Fruit fly (Drosophila melanogaster): Measurements from ENCODE around the gene TRAM.

TRAM gene

dm6 chrX:932859-933258 is 2.2 kb upstream of the TRAM start:
- TF ChIP-seq Dll (optimal IDR thresholded peaks at IDR 0.05) (no peak), EcR (GFP tag; optimal IDR thresholded peaks at IDR 0.05) (no peak), usp (GFP tag; optimal IDR thresholded peaks at IDR 0.05) (no peak), pan (optimal IDR thresholded peaks at IDR 0.05) (no peak), CG8478 (optimal IDR thresholded peaks at IDR 0.05) (no peak), psq (optimal IDR thresholded peaks at IDR 0.05) (no peak)

dm6 chrX:933997-934396 is 1.0 kb upstream of the TRAM start:
- TF ChIP-seq psq (optimal IDR thresholded peaks at IDR 0.05) (no peak), EcR (GFP tag; optimal IDR thresholded peaks at IDR 0.05) (no peak)

- TF ChIP-seq Dll (optimal IDR thresholded peaks at IDR 0.05) (no peak), usp (GFP tag; optimal IDR thresholded peaks at IDR 0.05) (no peak)
Observed at dm6 chrX:935901-936207, 822 bp downstream of the TRAM start.

- TF ChIP-seq psq (optimal IDR thresholded peaks at IDR 0.05) (no peak), Dll (optimal IDR thresholded peaks at IDR 0.05) (peak; percentile 27)
Observed at dm6 chrX:940580-941184, 5.7 kb downstream of the TRAM start, which contains the start of the genes CG3704 and mus81. CG3704 (minus strand) TSS chrX:940805. mus81 (plus strand) TSS chrX:941075.

dm6 chrX:945446-946013 is 10.5 kb downstream of the TRAM start, which contains the start of gene CG3703:
CG3703 (minus strand) TSS chrX:945773.
- TF ChIP-seq Dll (optimal IDR thresholded peaks at IDR 0.05): no peak
- TF ChIP-seq psq (optimal IDR thresholded peaks at IDR 0.05): no peak
- TF ChIP-seq pan (optimal IDR thresholded peaks at IDR 0.05): no peak
- no peak for TF ChIP-seq CG8478 (optimal IDR thresholded peaks at IDR 0.05)
- TF ChIP-seq usp (GFP tag; optimal IDR thresholded peaks at IDR 0.05): no peak
- TF ChIP-seq EcR (GFP tag; optimal IDR thresholded peaks at IDR 0.05): no peak

dm6 chrX:946162-946561 is 11.1 kb downstream of the TRAM start:
- TF ChIP-seq CG8478 (optimal IDR thresholded peaks at IDR 0.05) (no peak), Dll (optimal IDR thresholded peaks at IDR 0.05) (no peak), pan (optimal IDR thresholded peaks at IDR 0.05) (no peak), usp (GFP tag; optimal IDR thresholded peaks at IDR 0.05) (no peak), psq (optimal IDR thresholded peaks at IDR 0.05) (no peak), EcR (GFP tag; optimal IDR thresholded peaks at IDR 0.05) (no peak)

- TF ChIP-seq Dll (optimal IDR thresholded peaks at IDR 0.05) (no peak), pan (optimal IDR thresholded peaks at IDR 0.05) (no peak), EcR (GFP tag; optimal IDR thresholded peaks at IDR 0.05) (no peak), usp (GFP tag; optimal IDR thresholded peaks at IDR 0.05) (no peak), psq (optimal IDR thresholded peaks at IDR 0.05) (no peak), CG8478 (optimal IDR thresholded peaks at IDR 0.05) (no peak)
Observed at dm6 chrX:947450-948284, 12.6 kb downstream of the TRAM start, which contains the start of gene CG3699. CG3699 (minus strand) TSS chrX:947500.

dm6 chrX:948285-948556 is 13.2 kb downstream of the TRAM start:
- TF ChIP-seq usp (GFP tag; optimal IDR thresholded peaks at IDR 0.05) (no peak), psq (optimal IDR thresholded peaks at IDR 0.05) (no peak), pan (optimal IDR thresholded peaks at IDR 0.05) (no peak), CG8478 (optimal IDR thresholded peaks at IDR 0.05) (no peak), Dll (optimal IDR thresholded peaks at IDR 0.05) (no peak), EcR (GFP tag; optimal IDR thresholded peaks at IDR 0.05) (no peak)

- TF ChIP-seq EcR (GFP tag; optimal IDR thresholded peaks at IDR 0.05) (no peak), usp (GFP tag; optimal IDR thresholded peaks at IDR 0.05) (no peak), Dll (optimal IDR thresholded peaks at IDR 0.05) (no peak), psq (optimal IDR thresholded peaks at IDR 0.05) (no peak), CG8478 (optimal IDR thresholded peaks at IDR 0.05) (no peak), pan (optimal IDR thresholded peaks at IDR 0.05) (no peak)
Observed at dm6 chrX:951800-952199, 16.8 kb downstream of the TRAM start, which contains the start of gene CG3690. CG3690 (minus strand) TSS chrX:951900.

dm6 chrX:953807-954206 is 18.8 kb downstream of the TRAM start:
- no peak for TF ChIP-seq pan (optimal IDR thresholded peaks at IDR 0.05)
- TF ChIP-seq Dll (optimal IDR thresholded peaks at IDR 0.05): no peak
- TF ChIP-seq EcR (GFP tag; optimal IDR thresholded peaks at IDR 0.05): no peak
- no peak for TF ChIP-seq CG8478 (optimal IDR thresholded peaks at IDR 0.05)
- no peak for TF ChIP-seq usp (GFP tag; optimal IDR thresholded peaks at IDR 0.05)
- TF ChIP-seq psq (optimal IDR thresholded peaks at IDR 0.05): no peak

- TF ChIP-seq CG8478 (optimal IDR thresholded peaks at IDR 0.05) (no peak), psq (optimal IDR thresholded peaks at IDR 0.05) (no peak), EcR (GFP tag; optimal IDR thresholded peaks at IDR 0.05) (no peak), usp (GFP tag; optimal IDR thresholded peaks at IDR 0.05) (no peak), pan (optimal IDR thresholded peaks at IDR 0.05) (no peak), Dll (optimal IDR thresholded peaks at IDR 0.05) (no peak)
Observed at dm6 chrX:955873-956272, 20.8 kb downstream of the TRAM start.

- TF ChIP-seq psq (optimal IDR thresholded peaks at IDR 0.05) (no peak), CG8478 (optimal IDR thresholded peaks at IDR 0.05) (no peak), EcR (GFP tag; optimal IDR thresholded peaks at IDR 0.05) (no peak), usp (GFP tag; optimal IDR thresholded peaks at IDR 0.05) (no peak), pan (optimal IDR thresholded peaks at IDR 0.05) (no peak)
Observed at dm6 chrX:964012-964411, 29.0 kb downstream of the TRAM start.

- no peak for TF ChIP-seq CG8478 (optimal IDR thresholded peaks at IDR 0.05)
- TF ChIP-seq usp (GFP tag; optimal IDR thresholded peaks at IDR 0.05): no peak
- no peak for TF ChIP-seq EcR (GFP tag; optimal IDR thresholded peaks at IDR 0.05)
- no peak for TF ChIP-seq psq (optimal IDR thresholded peaks at IDR 0.05)
- TF ChIP-seq Dll (optimal IDR thresholded peaks at IDR 0.05): no peak
- no peak for TF ChIP-seq pan (optimal IDR thresholded peaks at IDR 0.05)
Observed at dm6 chrX:966818-967217, 31.8 kb downstream of the TRAM start.
